Fruit fly (Drosophila melanogaster): ENCODE results near the gene yata.

yata gene

dm6 chr3R:29716782-29717317 is 32.2 kb upstream of the yata start, which contains the start of gene Obp99b (continued):
- TF ChIP-seq ash1 (GFP tag; optimal IDR thresholded peaks at IDR 0.05) (no peak), danr (GFP tag; IDR thresholded peaks at IDR 0.05) (0 out of 2 replicates have a peak, but pooled peaks have one; percentile 25), sug (tag; optimal IDR thresholded peaks at IDR 0.05) (no peak), CG8290 (GFP tag; optimal IDR thresholded peaks at IDR 0.05) (peak; percentile 44), CG8290 (tag; optimal IDR thresholded peaks at IDR 0.05) (peak; percentile 73 to 87), CG8281 (tag; optimal IDR thresholded peaks at IDR 0.05) (peak; percentile 64), scrt (GFP tag; optimal IDR thresholded peaks at IDR 0.05) (peak; percentile 42), CG34376 (GFP tag; optimal IDR thresholded peaks at IDR 0.05) (peak; percentile 67), CG1233 (GFP tag; optimal IDR thresholded peaks at IDR 0.05) (peak; percentile 82), sd (tag; optimal IDR thresholded peaks at IDR 0.05) (peak; percentile 25), Poxn (GFP tag; IDR thresholded peaks at IDR 0.05) (no peak), Mes4 (GFP tag; optimal IDR thresholded peaks at IDR 0.05) (peak; percentile 88), ac (GFP tag; optimal IDR thresholded peaks at IDR 0.05) (peak; percentile 83), lab (GFP tag; optimal IDR thresholded peaks at IDR 0.05) (peak; percentile 71), CG9727 (GFP tag; optimal IDR thresholded peaks at IDR 0.05) (peak; percentile 73), dysf (GFP tag; IDR thresholded peaks at IDR 0.05) (peak; percentile 80), dimm (GFP tag; IDR thresholded peaks at IDR 0.05) (no peak), disco-r (GFP tag; optimal IDR thresholded peaks at IDR 0.05) (peak; percentile 69), CG3281 (GFP tag; optimal IDR thresholded peaks at IDR 0.05) (peak; percentile 79), CG2120 (GFP tag; optimal IDR thresholded peaks at IDR 0.05) (no peak), CG6272 (GFP tag; IDR thresholded peaks at IDR 0.05) (no peak), CG11696 (GFP tag; IDR thresholded peaks at IDR 0.05) (peak; percentile 61), NFAT (GFP tag; IDR thresholded peaks at IDR 0.05) (peak; percentile 90), Myb (GFP tag; optimal IDR thresholded peaks at IDR 0.05) (peak; percentile 46), CG10147 (GFP tag; optimal IDR thresholded peaks at IDR 0.05) (peak; percentile 36), nom (GFP tag; optimal IDR thresholded peaks at IDR 0.05) (peak; percentile 75), CG4328 (GFP tag; optimal IDR thresholded peaks at IDR 0.05) (peak; percentile 52), klu (GFP tag; IDR thresholded peaks at IDR 0.05) (no peak), Hr78 (GFP tag; optimal IDR thresholded peaks at IDR 0.05) (no peak), aop (GFP tag; IDR thresholded peaks at IDR 0.05) (peak; percentile 35; the same call in 1 of the 2 replicates), Dip2 (GFP tag; IDR thresholded peaks at IDR 0.05) (no peak), Nf-YC (tag; optimal IDR thresholded peaks at IDR 0.05) (peak; percentile 25), Kr (GFP tag; optimal IDR thresholded peaks at IDR 0.05) (peak; percentile 12), al (GFP tag; IDR thresholded peaks at IDR 0.05) (peak; percentile 41; the same call in 1 of the 2 replicates), Mrtf (GFP tag; IDR thresholded peaks at IDR 0.05) (peak; percentile 85; the same call in 2 of the 3 replicates), stc (GFP tag; IDR thresholded peaks at IDR 0.05) (peak; percentile 77), CG7963 (GFP tag; IDR thresholded peaks at IDR 0.05; ENCODE audit: partially characterized antibody) (no peak), CG34422 (GFP tag; IDR thresholded peaks at IDR 0.05) (peak; percentile 74; the same call in 2 of the 3 replicates), CG4360 (GFP tag; IDR thresholded peaks at IDR 0.05) (no peak), sc (optimal IDR thresholded peaks at IDR 0.05) (no peak), sc (GFP tag; optimal IDR thresholded peaks at IDR 0.05) (peak; percentile 80), cg (GFP tag; optimal IDR thresholded peaks at IDR 0.05) (no peak), hth (optimal IDR thresholded peaks at IDR 0.05) (no peak), HLH3B (GFP tag; IDR thresholded peaks at IDR 0.05) (peak; percentile 80), CG11093 (GFP tag; IDR thresholded peaks at IDR 0.05) (peak; percentile 56; the same call in 2 of the 3 replicates), CG17612 (GFP tag; IDR thresholded peaks at IDR 0.05) (peak; percentile 57; the same call in 1 of the 2 replicates), dati (GFP tag; IDR thresholded peaks at IDR 0.05) (peak; percentile 59), salm (tag; optimal IDR thresholded peaks at IDR 0.05) (peak; percentile 10), HmgZ (tag; optimal IDR thresholded peaks at IDR 0.05) (peak; percentile 24), Sin3A (optimal IDR thresholded peaks at IDR 0.05) (no peak), gro (GFP tag; optimal IDR thresholded peaks at IDR 0.05) (no peak), CG2202 (tag; optimal IDR thresholded peaks at IDR 0.05) (peak; percentile 71)

Data from whole organism, embryonic.